Worm (Caenorhabditis elegans) whole organism, L1 larva: ENCODE measurements around the gene spt-4.
"Not testable (repeated sequence)": the region's sequence is repeated elsewhere in the genome, so short reads cannot be mapped to it uniquely, and the experiment has no call there.

Source experiments
- lin-13 ChIP-seq: fragments of 150-350 bp; optimal IDR thresholded peaks from 2 replicates; lab custom pipeline; 2014; ENCODE audit warnings: missing biosample characterization, missing genetic modification reagents, missing genetic modification characterization
- nhr-237 ChIP-seq: fragments of 150-350 bp; optimal IDR thresholded peaks from 2 replicates; lab custom pipeline; 2014; ENCODE audit warnings: missing biosample characterization, missing genetic modification characterization

DNA sequence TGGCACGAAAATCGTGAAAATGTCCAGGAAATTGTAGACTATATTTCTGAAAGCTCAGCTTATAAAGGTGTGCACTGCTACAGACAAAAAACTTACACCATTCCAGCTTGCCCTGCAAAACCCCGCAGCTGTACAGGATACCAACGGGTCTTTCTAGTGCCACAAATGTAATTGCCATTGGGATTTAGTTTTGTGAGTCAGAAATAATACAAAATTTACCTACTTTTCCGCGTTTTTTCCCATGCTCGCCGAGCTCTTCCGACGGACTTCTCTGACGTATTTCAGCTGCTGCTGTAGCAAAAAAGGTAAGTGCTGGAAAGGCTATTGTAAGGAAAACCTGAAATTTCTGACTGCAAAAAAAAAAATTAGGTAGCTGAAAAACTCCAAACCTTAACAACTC is 27.5 kb upstream of the spt-4 start, which contains the start of gene C29F9.8:
- TF ChIP-seq nhr-237 (tag; lab: Kevin White, UChicago); lin-13 (GFP tag; lab: Kevin White, UChicago): not testable (repeated sequence)
